Fruit fly (Drosophila melanogaster) whole organism, wandering third instar larva: Measurements from ENCODE around the gene GNBP3.

Experiments
- Abd-B ChIP-seq: fragments of >200 bp; optimal IDR thresholded peaks from 2 replicates; lab custom pipeline; 2017; ENCODE audit warnings: missing biosample characterization, missing genetic modification characterization
- CG32264 ChIP-seq: fragments of 200-800 bp; sonication (Bioruptor generic); optimal IDR thresholded peaks from 2 replicates; lab custom pipeline; 2016; ENCODE audit warnings: missing biosample characterization, missing genetic modification characterization
- CG9705 ChIP-seq: fragments of 200-800 bp; sonication (Bioruptor generic); optimal IDR thresholded peaks from 2 replicates; lab custom pipeline; 2018; ENCODE audit warnings: missing biosample characterization, mild to moderate bottlenecking, missing genetic modification characterization
- CrebA ChIP-seq: fragments of 200-800 bp; sonication (Bioruptor generic); optimal IDR thresholded peaks from 2 replicates; lab custom pipeline; 2016; ENCODE audit warnings: missing biosample characterization, mild to moderate bottlenecking, missing genetic modification characterization, borderline replicate concordance
- Dfd ChIP-seq: fragments of >200 bp; optimal IDR thresholded peaks from 2 replicates; lab custom pipeline; 2017; ENCODE audit warnings: missing biosample characterization, missing genetic modification characterization
- Dif ChIP-seq: fragments of 200-275, 200-300 bp; sonication (Bioruptor generic); optimal IDR thresholded peaks from 2 replicates; lab custom pipeline; 2018; ENCODE audit warnings: missing biosample characterization, missing genetic modification characterization; ENCODE audit not compliant: partially characterized antibody
- GATAd ChIP-seq: sonication (Bioruptor generic); optimal IDR thresholded peaks from 2 replicates; lab custom pipeline; 2016; ENCODE audit warnings: missing biosample characterization, missing genetic modification characterization
- HLH106 ChIP-seq: fragments of 200-800 bp; optimal IDR thresholded peaks from 3 replicates; lab custom pipeline; 2019; ENCODE audit warnings: missing biosample characterization, mild to moderate bottlenecking, missing genetic modification characterization, moderate library complexity
- Hnf4 ChIP-seq: fragments of 200-800 bp; sonication (Bioruptor generic); optimal IDR thresholded peaks from 2 replicates; lab custom pipeline; 2016; ENCODE audit warnings: missing biosample characterization, mild to moderate bottlenecking, missing genetic modification characterization
- Hr83 ChIP-seq: fragments of 200-300 bp; sonication (Bioruptor generic); optimal IDR thresholded peaks from 2 replicates; lab custom pipeline; 2016; ENCODE audit warnings: missing biosample characterization, mild to moderate bottlenecking, missing genetic modification characterization, moderate library complexity; ENCODE audit not compliant: poor library complexity, severe bottlenecking
- Jra ChIP-seq: sonication (Bioruptor generic); optimal IDR thresholded peaks from 2 replicates; lab custom pipeline; 2016; ENCODE audit warnings: missing biosample characterization, missing genetic modification characterization
- N ChIP-seq: fragments of >200 bp; optimal IDR thresholded peaks from 2 replicates; lab custom pipeline; 2018; ENCODE audit warnings: missing biosample characterization, missing external identifiers, missing genetic modification characterization
- OdsH ChIP-seq: fragments of 200-800 bp; sonication (Bioruptor generic); optimal IDR thresholded peaks from 2 replicates; lab custom pipeline; 2016; ENCODE audit warnings: missing biosample characterization, mild to moderate bottlenecking, missing genetic modification characterization
- Rel ChIP-seq, 2 experiments: fragments of 200-800 bp; sonication (Bioruptor generic) in 1 of 2; optimal IDR thresholded peaks; 2 replicates in 1 of 2; 3 replicates in 1 of 2; lab custom pipeline; 2016 to 2019; ENCODE audit warnings: mild to moderate bottlenecking in 2 of 2, missing biosample characterization in 2 of 2, missing genetic modification characterization in 2 of 2, moderate library complexity in 1 of 2
- brk ChIP-seq: fragments of 200-800 bp; sonication (Bioruptor generic); optimal IDR thresholded peaks from 2 replicates; lab custom pipeline; 2016; ENCODE audit warnings: missing biosample characterization, mild to moderate bottlenecking, missing genetic modification characterization
- dl ChIP-seq, 2 experiments: fragments of 175-275, 200-275 bp in 1 of 2; fragments of 200-275 bp in 1 of 2; sonication (Bioruptor generic); optimal IDR thresholded peaks; lab custom pipeline; 2018; ENCODE audit warnings: mild to moderate bottlenecking in 2 of 2, missing biosample characterization in 2 of 2, missing genetic modification characterization in 2 of 2, moderate library complexity in 2 of 2; ENCODE audit not compliant: partially characterized antibody in 2 of 2, insufficient read depth in 1 of 2
- dmrt93B ChIP-seq: fragments of 200-800 bp; sonication (Bioruptor generic); optimal IDR thresholded peaks from 2 replicates; lab custom pipeline; 2018; ENCODE audit warnings: missing biosample characterization, mild to moderate bottlenecking, missing genetic modification characterization
- dsf ChIP-seq: sonication (Bioruptor generic); optimal IDR thresholded peaks from 2 replicates; lab custom pipeline; 2016; ENCODE audit warnings: missing biosample characterization, missing genetic modification characterization, borderline replicate concordance
- ey ChIP-seq: fragments of 200-800 bp; sonication (Bioruptor generic); optimal IDR thresholded peaks from 2 replicates; lab custom pipeline; 2016; ENCODE audit warnings: missing biosample characterization, missing genetic modification characterization
- foxo ChIP-seq, 2 experiments: fragments of 200-800 bp; sonication (Bioruptor generic); optimal IDR thresholded peaks; 2 replicates in 1 of 2; 3 replicates in 1 of 2; lab custom pipeline; 2016 to 2017; ENCODE audit warnings: missing biosample characterization in 2 of 2, missing genetic modification characterization in 2 of 2
- h ChIP-seq: fragments of 200-800 bp; sonication (Bioruptor generic); optimal IDR thresholded peaks from 3 replicates; lab custom pipeline; 2016; ENCODE audit warnings: missing biosample characterization, mild to moderate bottlenecking, missing genetic modification characterization
- jim ChIP-seq: fragments of 175-275, 200-325 bp; sonication (Bioruptor generic); optimal IDR thresholded peaks from 2 replicates; lab custom pipeline; 2016; ENCODE audit warnings: missing biosample characterization, mild to moderate bottlenecking, missing genetic modification characterization
- pan ChIP-seq: fragments of >200 bp; optimal IDR thresholded peaks from 2 replicates; lab custom pipeline; 2017
- psq ChIP-seq: fragments of 200-800 bp; sonication (Bioruptor generic); optimal IDR thresholded peaks from 3 replicates; lab custom pipeline; 2017; ENCODE audit warnings: missing biosample characterization, mild to moderate bottlenecking, missing genetic modification characterization, moderate library complexity
- rgr ChIP-seq: fragments of 200-800 bp; sonication (Bioruptor generic); optimal IDR thresholded peaks from 3 replicates; lab custom pipeline; 2016; ENCODE audit warnings: missing biosample characterization, mild to moderate bottlenecking, missing genetic modification characterization
- sage ChIP-seq: fragments of 200-800 bp; sonication (Bioruptor generic); optimal IDR thresholded peaks from 2 replicates; lab custom pipeline; 2016; ENCODE audit warnings: missing biosample characterization, mild to moderate bottlenecking, missing genetic modification characterization
- sv ChIP-seq: fragments of 200-800 bp; sonication (Bioruptor generic); optimal IDR thresholded peaks from 3 replicates; lab custom pipeline; 2016; ENCODE audit warnings: missing biosample characterization, missing genetic modification characterization
- tai ChIP-seq: sonication (Bioruptor generic); optimal IDR thresholded peaks from 2 replicates; lab custom pipeline; 2016; ENCODE audit warnings: missing biosample characterization, missing genetic modification characterization
- usp ChIP-seq: fragments of >200 bp; optimal IDR thresholded peaks from 2 replicates; lab custom pipeline; 2017; ENCODE audit warnings: missing biosample characterization, missing genetic modification characterization
- woc ChIP-seq: sonication (Bioruptor generic); optimal IDR thresholded peaks from 2 replicates; lab custom pipeline; 2016; ENCODE audit warnings: missing biosample characterization, mild to moderate bottlenecking, missing genetic modification characterization

The GNBP3 gene

dm6 chr3L:8929527-8929926 is 25.3 kb upstream of the GNBP3 start:
- no peak for TF ChIP-seq HLH106 (tag; lab: Kevin White, UChicago)
- no peak for TF ChIP-seq brk
- no peak for TF ChIP-seq sv
- no peak for TF ChIP-seq h (GFP tag; lab: Kevin White, UChicago)

- TF ChIP-seq jim (GFP tag; lab: Kevin White, UChicago) (no peak), brk (no peak), woc (GFP tag; lab: Kevin White, UChicago) (no peak), tai (GFP tag; lab: Kevin White, UChicago) (no peak), rgr (GFP tag; lab: Kevin White, UChicago) (no peak), dl (GFP tag; optimal IDR thresholded peaks at IDR 0.05; lab: Kevin White, UChicago; ENCODE audit: insufficient read depth in 1 of 2, partially characterized antibody in 2 of 2) (no peak), CrebA (GFP tag; lab: Kevin White, UChicago) (peak; percentile 34), Abd-B (no peak)
Observed at dm6 chr3L:8931916-8932315, 22.9 kb upstream of the GNBP3 start.

dm6 chr3L:8939654-8940053 is 15.2 kb upstream of the GNBP3 start:
- TF ChIP-seq pan (lab: Kevin White, UChicago), result no peak
- TF ChIP-seq h (GFP tag; lab: Kevin White, UChicago), result no peak
- no peak for TF ChIP-seq Rel (GFP tag; optimal IDR thresholded peaks at IDR 0.05; lab: Kevin White, UChicago)
- TF ChIP-seq Rel (tag; optimal IDR thresholded peaks at IDR 0.05; lab: Kevin White, UChicago), result no peak
- TF ChIP-seq CG32264 (GFP tag; lab: Kevin White, UChicago), result no peak
- TF ChIP-seq Dfd (GFP tag; lab: Kevin White, UChicago), result no peak
- no peak for TF ChIP-seq woc (GFP tag; lab: Kevin White, UChicago)
- TF ChIP-seq, all 38 proteins: peak for 0

dm6 chr3L:8947848-8948494 is 6.8 kb upstream of the GNBP3 start:
- TF ChIP-seq HLH106 (tag; lab: Kevin White, UChicago), result no peak

- peak; percentile 57 for TF ChIP-seq Dfd (GFP tag; lab: Kevin White, UChicago)
- no peak for TF ChIP-seq CG32264 (GFP tag; lab: Kevin White, UChicago)
- TF ChIP-seq Jra (GFP tag; lab: Kevin White, UChicago), result no peak
- TF ChIP-seq, all 38 proteins: peak for 1
Observed at dm6 chr3L:8949823-8950222, 5.0 kb upstream of the GNBP3 start.

- TF ChIP-seq sage (GFP tag; lab: Kevin White, UChicago), result no peak
Observed at dm6 chr3L:8950955-8951354, 3.9 kb upstream of the GNBP3 start.

- TF ChIP-seq N (GFP tag; lab: Kevin White, UChicago), result no peak
- TF ChIP-seq Hr83 (GFP tag; lab: Kevin White, UChicago), result peak; percentile 1
Observed at dm6 chr3L:8951507-8951906, 3.3 kb upstream of the GNBP3 start.

dm6 chr3L:8952549-8953198 is 2.1 kb upstream of the GNBP3 start:
- TF ChIP-seq usp (no peak), pan (lab: Kevin White, UChicago) (no peak), Hnf4 (GFP tag; lab: Kevin White, UChicago) (no peak), dl (GFP tag; optimal IDR thresholded peaks at IDR 0.05; lab: Kevin White, UChicago; ENCODE audit: insufficient read depth in 1 of 2, partially characterized antibody in 2 of 2) (no peak), psq (GFP tag; lab: Kevin White, UChicago) (no peak), ey (GFP tag; lab: Kevin White, UChicago) (no peak), Hr83 (GFP tag; lab: Kevin White, UChicago) (no peak), jim (GFP tag; lab: Kevin White, UChicago) (no peak), OdsH (no peak), Dfd (GFP tag; lab: Kevin White, UChicago) (no peak), HLH106 (tag; lab: Kevin White, UChicago) (no peak), rgr (GFP tag; lab: Kevin White, UChicago) (no peak), dmrt93B (no peak), CG9705 (no peak), dsf (GFP tag; lab: Kevin White, UChicago) (no peak), GATAd (GFP tag; lab: Kevin White, UChicago) (no peak), foxo (GFP tag; optimal IDR thresholded peaks at IDR 0.05; lab: Kevin White, UChicago) (no peak), sage (GFP tag; lab: Kevin White, UChicago) (no peak), tai (GFP tag; lab: Kevin White, UChicago) (no peak), Dif (GFP tag; lab: Kevin White, UChicago) (no peak)
- TF ChIP-seq, all 38 proteins: peak for 0
